Worm (Caenorhabditis elegans) whole organism, mixed stage, embryonic: ENCODE measurements around the gene C16C8.10.

Experiments
- M03D4.4 ChIP-seq: sonication (generic microtip); optimal IDR thresholded peaks from 2 replicates; lab custom pipeline; 2017; ENCODE audit warnings: mild to moderate bottlenecking, missing genetic modification characterization, missing compliant biosample characterization
- bed-3 ChIP-seq: fragments of 200-800 bp; sonication (Bioruptor generic); optimal IDR thresholded peaks from 3 replicates; lab custom pipeline; 2018; ENCODE audit warnings: mild to moderate bottlenecking, missing genetic modification characterization, moderate library complexity, missing compliant biosample characterization
- blmp-1 ChIP-seq: fragments of 150-350 bp; optimal IDR thresholded peaks from 2 replicates; lab custom pipeline; 2014; ENCODE audit warnings: missing biosample characterization, missing genetic modification characterization
- ceh-39 ChIP-seq: fragments of 150-350 bp; optimal IDR thresholded peaks from 2 replicates; lab custom pipeline; 2014; ENCODE audit warnings: missing biosample characterization, missing genetic modification characterization
- ceh-43 ChIP-seq: fragments of 200-800 bp; sonication (Bioruptor generic); optimal IDR thresholded peaks from 2 replicates; lab custom pipeline; 2018; ENCODE audit warnings: mild to moderate bottlenecking, missing genetic modification characterization, moderate library complexity, missing compliant biosample characterization
- ceh-83 ChIP-seq: fragments of 200-800 bp; sonication (Bioruptor generic); optimal IDR thresholded peaks from 2 replicates; lab custom pipeline; 2018; ENCODE audit warnings: mild to moderate bottlenecking, missing genetic modification characterization, missing compliant biosample characterization
- cnd-1 ChIP-seq: fragments of 200-800 bp; sonication (Bioruptor generic); optimal IDR thresholded peaks from 2 replicates; lab custom pipeline; 2018; ENCODE audit warnings: mild to moderate bottlenecking, missing genetic modification characterization, missing compliant biosample characterization
- drap-1 ChIP-seq: fragments of 200-800 bp; sonication (Bioruptor generic); optimal IDR thresholded peaks from 3 replicates; lab custom pipeline; 2018; ENCODE audit warnings: mild to moderate bottlenecking, missing genetic modification characterization, missing compliant biosample characterization
- elt-1 ChIP-seq: sonication (generic microtip); optimal IDR thresholded peaks from 2 replicates; lab custom pipeline; 2017; ENCODE audit warnings: missing genetic modification characterization, mild to moderate bottlenecking, missing compliant biosample characterization, antibody characterized with exemption, moderate library complexity, borderline replicate concordance; ENCODE audit not compliant: insufficient read depth
- elt-3 ChIP-seq: fragments of 150-350 bp; optimal IDR thresholded peaks from 2 replicates; lab custom pipeline; 2014; ENCODE audit warnings: missing biosample characterization, missing genetic modification characterization
- ham-2 ChIP-seq: fragments of 200-800 bp; sonication (Bioruptor generic); optimal IDR thresholded peaks from 2 replicates; lab custom pipeline; 2018; ENCODE audit warnings: mild to moderate bottlenecking, missing genetic modification characterization, missing compliant biosample characterization
- hlh-1 ChIP-seq: fragments of 150-350 bp; optimal IDR thresholded peaks from 2 replicates; lab custom pipeline; 2014; ENCODE audit warnings: missing biosample characterization, missing genetic modification reagents, missing genetic modification characterization
- lin-13 ChIP-seq: fragments of 150-350 bp; optimal IDR thresholded peaks from 2 replicates; lab custom pipeline; 2014; ENCODE audit warnings: missing biosample characterization, missing genetic modification characterization
- lin-32 ChIP-seq: fragments of 200-800 bp; sonication (Bioruptor generic); optimal IDR thresholded peaks from 2 replicates; lab custom pipeline; 2018; ENCODE audit warnings: mild to moderate bottlenecking, missing genetic modification characterization, missing compliant biosample characterization
- mab-5 ChIP-seq: fragments of 150-350 bp; optimal IDR thresholded peaks from 2 replicates; lab custom pipeline; 2014; ENCODE audit warnings: missing biosample characterization, missing genetic modification characterization
- mep-1 ChIP-seq: fragments of 150-350 bp; optimal IDR thresholded peaks from 2 replicates; lab custom pipeline; 2017; ENCODE audit warnings: missing biosample characterization, missing genetic modification reagents, missing genetic modification characterization, inconsistent platforms
- mls-2 ChIP-seq: sonication (generic microtip); optimal IDR thresholded peaks from 2 replicates; lab custom pipeline; 2016; ENCODE audit warnings: mild to moderate bottlenecking, missing genetic modification characterization, moderate library complexity, missing compliant biosample characterization
- nhr-12 ChIP-seq: fragments of 150-350 bp; optimal IDR thresholded peaks from 2 replicates; lab custom pipeline; 2014; ENCODE audit warnings: missing biosample characterization, missing genetic modification characterization
- nhr-237 ChIP-seq: fragments of 150-350 bp; optimal IDR thresholded peaks from 2 replicates; lab custom pipeline; 2014; ENCODE audit warnings: missing biosample characterization, missing genetic modification characterization
- nhr-28 ChIP-seq: fragments of 150-350 bp; optimal IDR thresholded peaks from 2 replicates; lab custom pipeline; 2014; ENCODE audit warnings: missing biosample characterization, missing genetic modification characterization
- nhr-76 ChIP-seq: sonication (generic microtip); optimal IDR thresholded peaks from 2 replicates; lab custom pipeline; 2017; ENCODE audit warnings: missing biosample characterization, missing genetic modification characterization
- pha-4 ChIP-seq: fragments of 150-350 bp; optimal IDR thresholded peaks from 2 replicates; lab custom pipeline; 2018; ENCODE audit warnings: missing biosample characterization, missing genetic modification reagents, missing genetic modification characterization
- sptf-1 ChIP-seq: sonication (generic microtip); optimal IDR thresholded peaks from 2 replicates; lab custom pipeline; 2017; ENCODE audit warnings: mild to moderate bottlenecking, missing genetic modification characterization, moderate library complexity, missing compliant biosample characterization
- tbx-8 ChIP-seq: fragments of 200-800 bp; sonication (Bioruptor generic); optimal IDR thresholded peaks from 2 replicates; lab custom pipeline; 2018; ENCODE audit warnings: mild to moderate bottlenecking, missing genetic modification characterization, moderate library complexity, missing compliant biosample characterization
- unc-39 ChIP-seq: fragments of 150-350 bp; optimal IDR thresholded peaks from 2 replicates; lab custom pipeline; 2014; ENCODE audit warnings: missing biosample characterization, missing genetic modification characterization
- unc-62 ChIP-seq: fragments of 150-350 bp; optimal IDR thresholded peaks from 2 replicates; lab custom pipeline; 2014; ENCODE audit warnings: missing biosample characterization, missing genetic modification reagents, missing genetic modification characterization
- zip-8 ChIP-seq: fragments of 150-350 bp; optimal IDR thresholded peaks from 2 replicates; lab custom pipeline; 2014; ENCODE audit warnings: missing biosample characterization, missing genetic modification characterization
- ztf-11 ChIP-seq: fragments of 150-350 bp; optimal IDR thresholded peaks from 2 replicates; lab custom pipeline; 2014; ENCODE audit warnings: missing biosample characterization, missing genetic modification characterization

C16C8.10 gene

ce11 chrII:3470549-3470948 is 6.1 kb upstream of the C16C8.10 start, which contains the start of gene Y49F6B.20:
Y49F6B.20 (minus strand) TSS chrII:3470649.
- TF ChIP-seq nhr-12 (tag; lab: Kevin White, UChicago) (no peak), elt-1 (tag; lab: Kevin White, UChicago) (no peak), blmp-1 (tag; lab: Kevin White, UChicago) (no peak), ztf-11 (no peak), pha-4 (no peak), zip-8 (tag; lab: Kevin White, UChicago) (no peak), M03D4.4 (tag; lab: Kevin White, UChicago) (no peak), lin-13 (tag; lab: Kevin White, UChicago) (no peak), mep-1 (tag; lab: Kevin White, UChicago) (no peak), mls-2 (tag; lab: Kevin White, UChicago) (no peak), unc-39 (no peak), drap-1 (GFP tag; lab: Kevin White, UChicago) (no peak), ceh-43 (no peak), ceh-83 (no peak), ham-2 (GFP tag; lab: Kevin White, UChicago) (no peak), lin-32 (GFP tag; lab: Kevin White, UChicago) (no peak), tbx-8 (no peak), hlh-1 (tag; lab: Kevin White, UChicago) (no peak), bed-3 (GFP tag; lab: Kevin White, UChicago) (no peak)

- no peak for TF ChIP-seq nhr-28 (tag; lab: Kevin White, UChicago)
- TF ChIP-seq elt-3 (tag; lab: Kevin White, UChicago) = no peak
- TF ChIP-seq, all 35 proteins: peak for 0
Observed at ce11 chrII:3463097-3463496, 1.4 kb downstream of the C16C8.10 start, which contains the start of gene C16C8.9. C16C8.9 (minus strand) TSS chrII:3463197.

DNA sequence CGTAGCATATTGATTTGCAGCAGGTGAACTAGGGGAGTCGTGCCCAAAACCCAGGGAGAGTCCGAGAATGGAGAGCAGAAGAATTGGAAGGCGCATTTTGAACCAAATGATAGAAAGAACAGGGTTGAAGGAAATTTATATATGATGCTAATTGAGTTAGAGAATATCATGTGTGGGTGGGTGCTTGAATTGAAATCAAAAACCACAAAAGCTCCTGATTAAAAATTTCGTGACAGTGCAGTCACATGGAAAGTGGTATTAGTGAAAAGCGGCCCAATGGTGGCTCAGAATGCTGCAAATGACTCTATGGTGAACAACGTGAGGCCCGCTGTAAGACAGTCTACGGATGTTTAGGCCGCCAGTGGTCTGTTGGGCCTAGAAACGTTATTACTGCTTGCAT is 2.9 kb downstream of the C16C8.10 start, which contains the start of gene C16C8.8:
Gene C16C8.8, minus strand, starts transcription at position 101 of the 400 bp plus-strand sequence.
- TF ChIP-seq nhr-237 (tag; lab: Kevin White, UChicago) (no peak), blmp-1 (tag; lab: Kevin White, UChicago) (no peak), elt-3 (tag; lab: Kevin White, UChicago) (no peak), elt-1 (tag; lab: Kevin White, UChicago) (no peak), cnd-1 (tag; lab: Kevin White, UChicago) (no peak), pha-4 (no peak), lin-13 (tag; lab: Kevin White, UChicago) (no peak), nhr-12 (tag; lab: Kevin White, UChicago) (no peak), sptf-1 (no peak), unc-62 (GFP tag; lab: Kevin White, UChicago) (no peak), nhr-76 (tag; lab: Kevin White, UChicago) (no peak), tbx-8 (no peak), unc-39 (no peak), mls-2 (tag; lab: Kevin White, UChicago) (no peak)

DNA sequence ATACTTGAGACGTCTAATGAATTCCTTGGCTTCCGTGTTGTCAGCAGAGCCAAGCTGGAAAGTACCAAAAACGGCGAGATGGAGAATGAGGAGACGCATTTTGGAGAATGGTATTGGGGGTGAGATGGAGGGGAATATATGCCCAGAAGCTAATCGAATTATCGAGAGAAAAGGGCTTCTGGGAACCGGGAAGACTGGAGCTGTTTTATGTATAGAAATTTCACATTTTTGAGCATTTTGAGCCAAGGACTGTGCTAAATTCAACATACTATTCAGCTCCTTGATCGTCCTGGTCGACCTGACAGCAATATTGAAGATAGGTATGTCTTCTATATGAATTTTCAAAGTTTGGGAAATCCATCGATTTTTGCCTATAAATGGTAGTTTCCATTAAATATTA is 4.4 kb downstream of the C16C8.10 start, which contains the start of gene C16C8.7:
Gene C16C8.7, minus strand, starts transcription at position 101 of the 400 bp plus-strand sequence.
- TF ChIP-seq nhr-28 (tag; lab: Kevin White, UChicago) (no peak), unc-39 (no peak), pha-4 (no peak), drap-1 (GFP tag; lab: Kevin White, UChicago) (no peak), M03D4.4 (tag; lab: Kevin White, UChicago) (no peak), sptf-1 (no peak)

ce11 chrII:3459199-3459598 is 5.3 kb downstream of the C16C8.10 start:
- TF ChIP-seq elt-3 (tag; lab: Kevin White, UChicago) (no peak), mep-1 (tag; lab: Kevin White, UChicago) (no peak), pha-4 (no peak), ham-2 (GFP tag; lab: Kevin White, UChicago) (no peak), nhr-28 (tag; lab: Kevin White, UChicago) (no peak), zip-8 (tag; lab: Kevin White, UChicago) (no peak), mab-5 (tag; lab: Kevin White, UChicago) (no peak)

ce11 chrII:3458209-3458608 is 6.3 kb downstream of the C16C8.10 start, which contains the start of the genes C16C8.26 and C16C8.19:
C16C8.26 (minus strand) TSS chrII:3458309.
C16C8.19 (plus strand) TSS chrII:3458487.
- TF ChIP-seq lin-32 (GFP tag; lab: Kevin White, UChicago) (no peak), unc-39 (no peak), blmp-1 (tag; lab: Kevin White, UChicago) (no peak), elt-3 (tag; lab: Kevin White, UChicago) (no peak), nhr-237 (tag; lab: Kevin White, UChicago) (no peak), drap-1 (GFP tag; lab: Kevin White, UChicago) (no peak), mls-2 (tag; lab: Kevin White, UChicago) (no peak), pha-4 (no peak), zip-8 (tag; lab: Kevin White, UChicago) (no peak), ceh-39 (tag; lab: Kevin White, UChicago) (no peak), ceh-43 (no peak)
